Fruit fly (Drosophila melanogaster) whole organism, embryonic: ENCODE results near the gene CG14515.

ENCODE experiments used
- Atf6 ChIP-seq: fragments of 200-800 bp; sonication (Bioruptor generic); IDR thresholded peaks from 2 replicates; pipeline ENCODE4 v1.3.6; 2022; ENCODE audit warnings: missing biosample characterization, missing genetic modification characterization
- CG10267 ChIP-seq: fragments of 200-800 bp; sonication (Bioruptor generic); optimal IDR thresholded peaks from 2 replicates; lab custom pipeline; 2018; ENCODE audit warnings: missing biosample characterization, mild to moderate bottlenecking, missing genetic modification characterization, moderate library complexity
- CG10431 ChIP-seq: fragments of 200-800 bp; sonication (Bioruptor generic); optimal IDR thresholded peaks from 3 replicates; lab custom pipeline; 2018; ENCODE audit warnings: missing biosample characterization, mild to moderate bottlenecking, missing genetic modification characterization
- CG11247 ChIP-seq: fragments of 200-800 bp; sonication (Bioruptor generic); IDR thresholded peaks from 2 replicates; pipeline ENCODE4 v1.3.6; 2022; ENCODE audit warnings: missing biosample characterization, missing genetic modification characterization
- CG11398 ChIP-seq: fragments of 200-800 bp; sonication (Bioruptor generic); optimal IDR thresholded peaks from 2 replicates; lab custom pipeline; 2016; ENCODE audit warnings: missing biosample characterization, missing genetic modification characterization
- CG11456 ChIP-seq: fragments of 200-800 bp; sonication (Bioruptor generic); IDR thresholded peaks from 3 replicates; pipeline ENCODE4 v1.3.6; 2022; ENCODE audit warnings: missing biosample characterization, missing genetic modification characterization
- CG13296 ChIP-seq: fragments of 200-800 bp; sonication (Bioruptor generic); optimal IDR thresholded peaks from 3 replicates; lab custom pipeline; 2018; ENCODE audit warnings: missing biosample characterization, mild to moderate bottlenecking, missing genetic modification characterization
- CG17612 ChIP-seq: fragments of 200-800 bp; sonication (Bioruptor generic); IDR thresholded peaks from 2 replicates; pipeline ENCODE4 v1.3.6; 2022; ENCODE audit warnings: missing biosample characterization, missing genetic modification characterization
- CG17912 ChIP-seq: fragments of 200-800 bp; sonication (Bioruptor generic); optimal IDR thresholded peaks from 2 replicates; lab custom pipeline; 2018; ENCODE audit warnings: missing biosample characterization, mild to moderate bottlenecking, missing genetic modification characterization
- CG18764 ChIP-seq: fragments of 200-800 bp; sonication (Bioruptor generic); optimal IDR thresholded peaks from 3 replicates; lab custom pipeline; 2016; ENCODE audit warnings: missing biosample characterization, missing genetic modification characterization
- CG2129 ChIP-seq: fragments of 200-800 bp; sonication (Bioruptor generic); IDR thresholded peaks from 2 replicates; pipeline ENCODE4 v1.3.6; 2022; ENCODE audit warnings: missing biosample characterization, missing genetic modification characterization; ENCODE audit not compliant: partially characterized antibody
- CG2712 ChIP-seq: fragments of 200-800 bp; optimal IDR thresholded peaks from 3 replicates; lab custom pipeline; 2019; ENCODE audit warnings: missing biosample characterization, mild to moderate bottlenecking, missing genetic modification characterization, moderate library complexity
- CG3065 ChIP-seq: fragments of 200-800 bp; sonication (Bioruptor generic); optimal IDR thresholded peaks from 2 replicates; lab custom pipeline; 2016; ENCODE audit warnings: missing biosample characterization, missing genetic modification characterization
- CG31365 ChIP-seq: fragments of 200-800 bp; sonication (Bioruptor generic); optimal IDR thresholded peaks from 2 replicates; lab custom pipeline; 2018; ENCODE audit warnings: missing biosample characterization, mild to moderate bottlenecking, missing genetic modification characterization
- CG34224 ChIP-seq: fragments of 200-800 bp; sonication (Bioruptor generic); IDR thresholded peaks from 3 replicates; pipeline ENCODE4 v1.3.6; 2022; ENCODE audit warnings: missing biosample characterization, missing genetic modification characterization; ENCODE audit not compliant: partially characterized antibody
- CG34376 ChIP-seq: fragments of 200-800 bp; sonication (Bioruptor generic); optimal IDR thresholded peaks from 2 replicates; lab custom pipeline; 2018; ENCODE audit warnings: missing biosample characterization, mild to moderate bottlenecking, missing genetic modification characterization
- CG4328 ChIP-seq: fragments of 200-800 bp; sonication (Bioruptor generic); optimal IDR thresholded peaks from 3 replicates; lab custom pipeline; 2017; ENCODE audit warnings: missing biosample characterization, missing genetic modification reagents, missing genetic modification characterization
- CG7271 ChIP-seq: fragments of 200-800 bp; sonication (Bioruptor generic); optimal IDR thresholded peaks from 2 replicates; lab custom pipeline; 2018; ENCODE audit warnings: missing biosample characterization, mild to moderate bottlenecking, missing genetic modification characterization, moderate library complexity
- CG9932 ChIP-seq: fragments of 200-800 bp; sonication (Bioruptor generic); IDR thresholded peaks from 2 replicates; pipeline ENCODE4 v1.3.6; 2022; ENCODE audit warnings: missing biosample characterization, missing genetic modification characterization
- Dek ChIP-seq: fragments of 200-800 bp; sonication (Bioruptor generic); optimal IDR thresholded peaks from 3 replicates; lab custom pipeline; 2019; ENCODE audit warnings: missing biosample characterization, mild to moderate bottlenecking, missing genetic modification characterization, moderate library complexity
- Fer3 ChIP-seq: fragments of 200-800 bp; sonication (Bioruptor generic); optimal IDR thresholded peaks from 2 replicates; lab custom pipeline; 2018; ENCODE audit warnings: missing biosample characterization, mild to moderate bottlenecking, missing genetic modification characterization, moderate library complexity
- GATAe ChIP-seq: fragments of 200-800 bp; sonication (Bioruptor generic); conservative IDR thresholded peaks from 2 replicates; pipeline ENCODE4 v1.3.6; 2022; ENCODE audit warnings: missing biosample characterization, missing genetic modification characterization
- Hmx ChIP-seq: fragments of 200-800 bp; sonication (Bioruptor generic); optimal IDR thresholded peaks from 2 replicates; lab custom pipeline; 2016; ENCODE audit warnings: missing biosample characterization, missing genetic modification characterization
- MBD-R2 ChIP-seq: fragments of 200-800 bp; sonication (Bioruptor generic); IDR thresholded peaks from 2 replicates; pipeline ENCODE4 v1.3.6; 2022; ENCODE audit warnings: missing biosample characterization, missing genetic modification characterization
- Meics ChIP-seq: fragments of 200-800 bp; sonication (Bioruptor generic); optimal IDR thresholded peaks from 2 replicates; lab custom pipeline; 2017; ENCODE audit warnings: missing biosample characterization, mild to moderate bottlenecking, missing genetic modification characterization
- Myb ChIP-seq: fragments of 200-800 bp; sonication (Bioruptor generic); optimal IDR thresholded peaks from 2 replicates; lab custom pipeline; 2016; ENCODE audit warnings: missing biosample characterization, missing genetic modification characterization
- NFAT ChIP-seq: fragments of 200-800 bp; sonication (Bioruptor generic); IDR thresholded peaks from 2 replicates; pipeline ENCODE4 v1.3.6; 2022; ENCODE audit warnings: missing biosample characterization, missing genetic modification characterization
- Side ChIP-seq: fragments of 200-800 bp; sonication (Bioruptor generic); optimal IDR thresholded peaks from 2 replicates; lab custom pipeline; 2016; ENCODE audit warnings: missing biosample characterization, missing genetic modification characterization
- Six4 ChIP-seq: fragments of 200-800 bp; sonication (Bioruptor generic); optimal IDR thresholded peaks from 2 replicates; lab custom pipeline; 2016; ENCODE audit warnings: missing biosample characterization, missing genetic modification characterization
- Stat92E ChIP-seq, 3 experiments: fragments of >200 bp in 2 of 3; fragments of 200-800 bp in 1 of 3; sonication (Bioruptor generic) in 1 of 3; optimal IDR thresholded peaks; 2 replicates each; lab custom pipeline; 2017 to 2019; ENCODE audit warnings: missing biosample characterization in 3 of 3, missing genetic modification characterization in 3 of 3, mild to moderate bottlenecking in 1 of 3, moderate library complexity in 1 of 3
- Xrp1 ChIP-seq: fragments of 200-800 bp; sonication (Bioruptor generic); IDR thresholded peaks from 2 replicates; pipeline ENCODE4 v1.3.6; 2022; ENCODE audit warnings: missing biosample characterization, missing genetic modification characterization
- ab ChIP-seq: fragments of 200-800 bp; sonication (Bioruptor generic); optimal IDR thresholded peaks from 2 replicates; lab custom pipeline; 2016; ENCODE audit warnings: missing biosample characterization, missing genetic modification characterization
- al ChIP-seq: fragments of 200-800 bp; sonication (Bioruptor generic); IDR thresholded peaks from 2 replicates; pipeline ENCODE4 v1.3.6; 2022; ENCODE audit warnings: missing biosample characterization, missing genetic modification characterization
- cad ChIP-seq: fragments of >200 bp; optimal IDR thresholded peaks from 2 replicates; lab custom pipeline; 2017; ENCODE audit warnings: missing biosample characterization, missing genetic modification characterization
- dan ChIP-seq: fragments of 200-800 bp; sonication (Bioruptor generic); IDR thresholded peaks from 2 replicates; pipeline ENCODE4 v1.3.6; 2022; ENCODE audit warnings: missing biosample characterization, missing genetic modification characterization
- dysf ChIP-seq: fragments of 200-800 bp; sonication (Bioruptor generic); IDR thresholded peaks from 3 replicates; pipeline ENCODE4 v1.3.6; 2022; ENCODE audit warnings: missing biosample characterization, missing genetic modification characterization
- eve ChIP-seq, 2 experiments: fragments of >200 bp; optimal IDR thresholded peaks; 2 replicates each; lab custom pipeline; 2017; ENCODE audit warnings: missing biosample characterization in 2 of 2, missing genetic modification characterization in 2 of 2
- ind ChIP-seq: fragments of 200-800 bp; sonication (Bioruptor generic); optimal IDR thresholded peaks from 3 replicates; lab custom pipeline; 2016; ENCODE audit warnings: missing biosample characterization, missing genetic modification characterization
- inv ChIP-seq: fragments of 200-800 bp; sonication (Bioruptor generic); IDR thresholded peaks from 2 replicates; pipeline ENCODE4 v1.3.6; 2022; ENCODE audit warnings: missing biosample characterization, missing genetic modification characterization; ENCODE audit not compliant: partially characterized antibody
- jing ChIP-seq: fragments of 200-800 bp; sonication (Bioruptor generic); optimal IDR thresholded peaks from 2 replicates; lab custom pipeline; 2018; ENCODE audit warnings: missing biosample characterization, mild to moderate bottlenecking, missing genetic modification characterization
- lbe ChIP-seq: fragments of 200-800 bp; sonication (Bioruptor generic); optimal IDR thresholded peaks from 2 replicates; lab custom pipeline; 2016; ENCODE audit warnings: missing biosample characterization, mild to moderate bottlenecking, missing genetic modification characterization
- luna ChIP-seq: fragments of 200-800 bp; sonication (Bioruptor generic); optimal IDR thresholded peaks from 2 replicates; lab custom pipeline; 2016; ENCODE audit warnings: missing biosample characterization, missing genetic modification characterization
- mirr ChIP-seq: fragments of 200-800 bp; sonication (Bioruptor generic); optimal IDR thresholded peaks from 3 replicates; lab custom pipeline; 2018; ENCODE audit warnings: missing biosample characterization, mild to moderate bottlenecking, missing genetic modification characterization
- mld ChIP-seq: fragments of 200-800 bp; sonication (Bioruptor generic); IDR thresholded peaks from 3 replicates; pipeline ENCODE4 v1.3.6; 2022; ENCODE audit warnings: missing biosample characterization, missing genetic modification characterization; ENCODE audit not compliant: partially characterized antibody
- row ChIP-seq: fragments of 200-800 bp; sonication (Bioruptor generic); IDR thresholded peaks from 3 replicates; pipeline ENCODE4 v1.3.6; 2022; ENCODE audit warnings: missing biosample characterization, missing genetic modification characterization
- sc ChIP-seq, 3 experiments: fragments of >200 bp in 2 of 3; fragments of 200-800 bp in 1 of 3; sonication (Bioruptor generic) in 1 of 3; optimal IDR thresholded peaks; 2 replicates in 2 of 3; 3 replicates in 1 of 3; lab custom pipeline; 2017; ENCODE audit warnings: mild to moderate bottlenecking in 1 of 3, missing biosample characterization in 1 of 3, missing genetic modification characterization in 1 of 3, missing genetic modification reagents in 1 of 3
- sd ChIP-seq: fragments of 200-800 bp; sonication (Bioruptor generic); optimal IDR thresholded peaks from 3 replicates; lab custom pipeline; 2018; ENCODE audit warnings: missing biosample characterization, mild to moderate bottlenecking, missing genetic modification characterization, moderate library complexity
- slou ChIP-seq: fragments of 200-800 bp; sonication (Bioruptor generic); optimal IDR thresholded peaks from 3 replicates; lab custom pipeline; 2016; ENCODE audit warnings: missing biosample characterization, missing genetic modification characterization
- so ChIP-seq: fragments of 200-800 bp; sonication (Bioruptor generic); IDR thresholded peaks from 3 replicates; pipeline ENCODE4 v1.3.6; 2022; ENCODE audit warnings: missing biosample characterization, missing genetic modification characterization
- tgo ChIP-seq: fragments of 200-800 bp; sonication (Bioruptor generic); IDR thresholded peaks from 3 replicates; pipeline ENCODE4 v1.3.6; 2022; ENCODE audit warnings: missing biosample characterization, missing genetic modification characterization

The CG14515 gene

dm6 chr3R:29230552-29231102 is 33.3 kb downstream of the CG14515 start (continued):
- peak; percentile 49; the same call in 1 of the 2 replicates for TF ChIP-seq GATAe (GFP tag; lab: Robert Waterston, UW)
- no peak for TF ChIP-seq CG17912 (GFP tag; lab: Kevin White, UChicago)
- no peak for TF ChIP-seq Myb (GFP tag; lab: Kevin White, UChicago)
- peak; percentile 24; the same call in 1 of the 3 replicates for TF ChIP-seq dysf (GFP tag; lab: Robert Waterston, UW)
- no peak for TF ChIP-seq CG18764 (GFP tag; lab: Kevin White, UChicago)
- no peak for TF ChIP-seq Meics (GFP tag; lab: Kevin White, UChicago)
- no peak for TF ChIP-seq Dek (tag; lab: Kevin White, UChicago)
- no peak for TF ChIP-seq Side (GFP tag; lab: Kevin White, UChicago)
- no peak for TF ChIP-seq inv (GFP tag; lab: Robert Waterston, UW)
- no peak for TF ChIP-seq luna (GFP tag; lab: Kevin White, UChicago)
- no peak for TF ChIP-seq eve (GFP tag; optimal IDR thresholded peaks at IDR 0.05; lab: Kevin White, UChicago)
- no peak for TF ChIP-seq CG11247 (GFP tag; lab: Robert Waterston, UW)
- TF ChIP-seq MBD-R2 (GFP tag; lab: Robert Waterston, UW): peak; percentile 7; the same call in 1 of the 2 replicates
- no peak for TF ChIP-seq CG10431
- no peak for TF ChIP-seq Six4 (GFP tag; lab: Kevin White, UChicago)
- TF ChIP-seq CG9932 (GFP tag; lab: Robert Waterston, UW): peak; percentile 36; the same call in 1 of the 2 replicates
- TF ChIP-seq sd (tag; lab: Kevin White, UChicago): no peak
- no peak for TF ChIP-seq Hmx (GFP tag; lab: Kevin White, UChicago)
- TF ChIP-seq CG31365: no peak
- no peak for TF ChIP-seq CG2129 (GFP tag; lab: Robert Waterston, UW)
- no peak for TF ChIP-seq jing (GFP tag; lab: Kevin White, UChicago)
- peak; percentile 1 for TF ChIP-seq ind (GFP tag; lab: Kevin White, UChicago)
- TF ChIP-seq dan (GFP tag; lab: Robert Waterston, UW): no peak
- TF ChIP-seq tgo (GFP tag; lab: Robert Waterston, UW): no peak
- no peak for TF ChIP-seq Fer3 (tag; lab: Kevin White, UChicago)
- TF ChIP-seq CG34376 (GFP tag; lab: Kevin White, UChicago): no peak
- no peak for TF ChIP-seq CG13296 (GFP tag; lab: Kevin White, UChicago)
- no peak for TF ChIP-seq lbe (GFP tag; lab: Kevin White, UChicago)
- no peak for TF ChIP-seq CG7271 (tag; lab: Kevin White, UChicago)
- peak; percentile 71 for TF ChIP-seq mirr (GFP tag; lab: Kevin White, UChicago)
- TF ChIP-seq al (GFP tag; lab: Robert Waterston, UW): peak; percentile 29; the same call in 1 of the 2 replicates
- no peak for TF ChIP-seq CG3065 (GFP tag; lab: Kevin White, UChicago)
- no peak for TF ChIP-seq Atf6 (GFP tag; lab: Robert Waterston, UW)
- TF ChIP-seq row (GFP tag; lab: Robert Waterston, UW): peak; percentile 65
- TF ChIP-seq Xrp1: no peak
- TF ChIP-seq sc (optimal IDR thresholded peaks at IDR 0.05; lab: Kevin White, UChicago): no peak
- TF ChIP-seq sc (GFP tag; optimal IDR thresholded peaks at IDR 0.05; lab: Kevin White, UChicago): no peak
- no peak for TF ChIP-seq so (GFP tag; lab: Robert Waterston, UW)
- TF ChIP-seq CG11398: no peak
- no peak for TF ChIP-seq Stat92E (GFP tag; optimal IDR thresholded peaks at IDR 0.05; lab: Kevin White, UChicago)
- TF ChIP-seq mld: no peak
- TF ChIP-seq NFAT (GFP tag; lab: Robert Waterston, UW): peak; percentile 33; the same call in 1 of the 2 replicates
- no peak for TF ChIP-seq cad
- TF ChIP-seq CG4328 (GFP tag; lab: Kevin White, UChicago): no peak
- TF ChIP-seq ab: no peak
- TF ChIP-seq slou (GFP tag; lab: Kevin White, UChicago): no peak
- peak; percentile 51; the same call in 1 of the 3 replicates for TF ChIP-seq CG11456 (GFP tag; lab: Robert Waterston, UW)
- TF ChIP-seq CG2712 (tag; lab: Kevin White, UChicago): no peak
- no peak for TF ChIP-seq CG34224 (GFP tag; lab: Robert Waterston, UW)
- no peak for TF ChIP-seq CG10267 (tag; lab: Kevin White, UChicago)
- no peak for TF ChIP-seq CG17612 (GFP tag; lab: Robert Waterston, UW)
